Fruit fly (Drosophila melanogaster): ENCODE results near the gene PolG2.

PolG2 gene

DNA sequence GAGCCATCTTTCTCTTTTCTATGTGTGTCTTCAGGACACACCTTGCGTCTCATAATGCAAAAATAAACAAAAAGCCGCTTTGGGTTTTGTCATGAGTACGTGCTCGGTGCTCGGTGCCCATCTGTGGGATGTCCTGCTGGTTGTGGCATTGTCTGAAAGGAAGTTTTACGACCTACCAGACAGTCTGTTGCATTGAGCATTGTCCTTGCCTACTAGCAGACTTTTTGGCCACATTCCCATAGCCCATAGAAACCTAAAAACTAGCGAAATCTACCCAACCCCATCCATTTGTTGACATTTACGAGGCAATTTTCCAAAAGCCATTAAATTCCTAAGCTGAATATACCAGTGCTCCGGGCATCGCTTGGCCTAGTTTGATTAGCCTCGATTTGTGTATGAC is 18.2 kb upstream of the PolG2 start:
- TF ChIP-seq dmrt93B (GFP tag; optimal IDR thresholded peaks at IDR 0.05) (no peak), Mio (GFP tag; optimal IDR thresholded peaks at IDR 0.05) (no peak), Abd-B (GFP tag; optimal IDR thresholded peaks at IDR 0.05) (no peak), foxo (GFP tag; optimal IDR thresholded peaks at IDR 0.05) (no peak), brk (GFP tag; optimal IDR thresholded peaks at IDR 0.05) (no peak), usp (GFP tag; optimal IDR thresholded peaks at IDR 0.05) (no peak), Vsx2 (GFP tag; optimal IDR thresholded peaks at IDR 0.05; ENCODE audit: partially characterized antibody) (no peak), OdsH (GFP tag; optimal IDR thresholded peaks at IDR 0.05) (no peak), N (GFP tag; optimal IDR thresholded peaks at IDR 0.05) (no peak), GATAd (GFP tag; optimal IDR thresholded peaks at IDR 0.05) (no peak), Hr78 (GFP tag; optimal IDR thresholded peaks at IDR 0.05) (no peak), Dif (GFP tag; optimal IDR thresholded peaks at IDR 0.05; ENCODE audit: partially characterized antibody) (no peak), dsf (GFP tag; optimal IDR thresholded peaks at IDR 0.05; ENCODE audit: borderline replicate concordance) (no peak), Hnf4 (GFP tag; optimal IDR thresholded peaks at IDR 0.05) (no peak), h (GFP tag; optimal IDR thresholded peaks at IDR 0.05) (no peak), Myc (optimal IDR thresholded peaks at IDR 0.05) (no peak), Hr83 (GFP tag; optimal IDR thresholded peaks at IDR 0.05; ENCODE audit: poor library complexity, severe bottlenecking) (no peak)

DNA sequence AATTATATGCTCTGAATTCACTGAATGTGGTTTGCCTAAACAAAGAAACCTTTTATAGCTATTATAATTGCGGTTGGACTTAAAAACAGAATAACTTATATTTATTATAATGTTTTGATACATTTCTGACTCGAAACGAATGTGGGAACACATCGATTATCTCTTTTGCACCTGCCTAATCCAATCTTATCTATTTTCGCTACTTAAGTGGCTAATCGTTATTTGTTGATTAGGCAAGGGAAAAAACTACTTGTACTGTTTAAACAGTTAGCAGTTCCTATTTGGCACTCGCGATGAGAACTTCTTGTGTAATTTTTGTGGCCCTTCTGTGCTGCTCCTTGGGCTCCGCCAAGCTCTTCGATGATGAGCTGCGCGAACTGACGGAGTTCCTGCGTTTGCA is 16.2 kb upstream of the PolG2 start, which contains the start of gene CG7968:
Gene CG7968, plus strand, starts transcription at position 276 of the 400 bp plus-strand sequence.
- no peak for TF ChIP-seq foxo (GFP tag; optimal IDR thresholded peaks at IDR 0.05)
- TF ChIP-seq dl (GFP tag; optimal IDR thresholded peaks at IDR 0.05; ENCODE audit: insufficient read depth in 1 of 2, partially characterized antibody in 2 of 2) = no peak
- TF ChIP-seq HLH106 (tag; optimal IDR thresholded peaks at IDR 0.05) = no peak
- no peak for TF ChIP-seq Jra (GFP tag; optimal IDR thresholded peaks at IDR 0.05)
- TF ChIP-seq CG32264 (GFP tag; optimal IDR thresholded peaks at IDR 0.05) = no peak
- TF ChIP-seq CG9705 (GFP tag; optimal IDR thresholded peaks at IDR 0.05) = no peak
- no peak for TF ChIP-seq sv (GFP tag; optimal IDR thresholded peaks at IDR 0.05)
- TF ChIP-seq jim (GFP tag; optimal IDR thresholded peaks at IDR 0.05) = no peak
- TF ChIP-seq Hr78 (GFP tag; optimal IDR thresholded peaks at IDR 0.05) = no peak
- TF ChIP-seq usp (GFP tag; optimal IDR thresholded peaks at IDR 0.05) = no peak
- no peak for TF ChIP-seq woc (GFP tag; optimal IDR thresholded peaks at IDR 0.05)
- TF ChIP-seq Dif (GFP tag; optimal IDR thresholded peaks at IDR 0.05; ENCODE audit: partially characterized antibody) = no peak
- no peak for TF ChIP-seq Myc (optimal IDR thresholded peaks at IDR 0.05)
- no peak for TF ChIP-seq tai (GFP tag; optimal IDR thresholded peaks at IDR 0.05)
- no peak for TF ChIP-seq br (GFP tag; optimal IDR thresholded peaks at IDR 0.05)
- TF ChIP-seq Rel (GFP tag; optimal IDR thresholded peaks at IDR 0.05) = no peak
- TF ChIP-seq Rel (tag; optimal IDR thresholded peaks at IDR 0.05) = no peak
- TF ChIP-seq Dfd (GFP tag; optimal IDR thresholded peaks at IDR 0.05) = no peak
- TF ChIP-seq psq (GFP tag; optimal IDR thresholded peaks at IDR 0.05) = no peak

DNA sequence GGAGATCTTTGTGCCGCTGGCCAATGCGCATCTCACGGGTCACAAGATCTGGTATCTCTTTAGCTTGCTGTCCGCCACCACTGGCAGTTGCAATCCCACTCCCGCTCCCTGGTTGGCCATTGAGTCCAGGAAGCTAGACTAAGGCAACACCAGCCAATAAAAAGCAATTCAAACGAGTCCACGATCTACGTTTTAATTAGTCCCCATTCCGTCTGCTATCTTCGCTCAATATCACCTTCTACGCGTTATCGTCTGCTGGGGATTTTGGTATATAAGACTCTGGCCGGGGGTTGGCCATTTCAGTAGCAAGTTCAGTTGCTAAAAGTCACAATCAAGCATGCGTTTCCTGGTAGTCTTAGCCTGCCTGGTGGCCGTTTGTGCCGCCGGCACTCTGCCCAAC is 14.7 kb upstream of the PolG2 start, which contains the start of gene CG7953:
Gene CG7953, plus strand, starts transcription at position 301 of the 400 bp plus-strand sequence.
- no peak for TF ChIP-seq Rel (GFP tag; optimal IDR thresholded peaks at IDR 0.05)
- peak; percentile 70 for TF ChIP-seq Rel (tag; optimal IDR thresholded peaks at IDR 0.05)
- TF ChIP-seq CrebA (GFP tag; optimal IDR thresholded peaks at IDR 0.05; ENCODE audit: borderline replicate concordance) = no peak
- peak; percentile 3 for TF ChIP-seq Vsx2 (GFP tag; optimal IDR thresholded peaks at IDR 0.05; ENCODE audit: partially characterized antibody)

DNA sequence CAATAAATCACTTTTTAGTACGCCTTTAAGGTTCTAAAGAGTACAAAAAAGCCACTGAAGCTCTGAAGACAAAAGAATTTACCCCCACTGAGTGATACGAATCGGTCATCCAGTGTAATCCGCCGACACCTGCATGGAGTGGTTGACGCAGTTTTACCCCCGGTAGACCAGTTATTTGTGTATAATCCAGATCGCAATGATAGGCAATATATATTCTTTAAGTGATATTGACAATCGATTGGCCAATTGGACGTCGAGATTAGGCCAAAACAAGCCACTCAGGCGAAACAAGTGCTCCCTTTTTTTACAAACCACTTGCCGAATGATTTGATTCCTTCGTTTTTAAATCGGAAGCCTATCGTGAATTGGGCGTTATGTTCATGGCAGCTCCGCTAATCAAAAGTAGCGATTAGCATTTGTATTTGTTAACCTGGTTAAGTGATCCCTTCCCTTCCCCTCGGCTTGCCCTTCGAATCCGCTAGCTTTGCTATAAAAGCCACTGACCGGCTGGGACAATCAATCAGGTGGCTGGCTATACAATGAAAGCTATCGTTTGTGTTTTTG is 13.4 kb upstream of the PolG2 start, which contains the start of gene CG7916:
Gene CG7916, plus strand, starts transcription at position 514 of the 564 bp plus-strand sequence.
- TF ChIP-seq dl (GFP tag; optimal IDR thresholded peaks at IDR 0.05; ENCODE audit: insufficient read depth in 1 of 2, partially characterized antibody in 2 of 2) (no peak), h (GFP tag; optimal IDR thresholded peaks at IDR 0.05) (peak; percentile 27)

DNA sequence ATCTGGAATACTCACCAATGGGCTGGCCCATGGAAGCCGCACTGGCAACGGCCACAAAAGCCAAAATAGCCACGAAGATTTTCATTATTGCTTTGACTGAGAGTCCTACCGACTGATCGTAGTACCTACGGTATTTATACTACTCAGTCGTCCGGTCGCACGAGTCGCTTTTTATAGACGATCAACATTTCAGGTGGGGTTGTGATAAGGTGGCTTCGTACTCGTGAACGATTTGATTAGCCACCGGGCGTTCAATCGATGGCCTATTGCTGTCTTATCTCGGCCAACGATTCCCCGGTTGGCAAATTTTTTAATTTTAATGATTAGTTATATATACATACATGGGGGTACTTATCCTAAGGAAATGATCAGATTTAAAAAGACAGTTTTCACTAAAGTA is 12.3 kb upstream of the PolG2 start, which contains the start of gene CG8997:
Gene CG8997, minus strand, starts transcription at position 148 of the 400 bp plus-strand sequence.
- TF ChIP-seq sage (GFP tag; optimal IDR thresholded peaks at IDR 0.05) (no peak), brk (GFP tag; optimal IDR thresholded peaks at IDR 0.05) (no peak), Hr78 (GFP tag; optimal IDR thresholded peaks at IDR 0.05) (no peak), woc (GFP tag; optimal IDR thresholded peaks at IDR 0.05) (no peak), h (GFP tag; optimal IDR thresholded peaks at IDR 0.05) (peak; percentile 67), Sp1 (GFP tag; optimal IDR thresholded peaks at IDR 0.05) (no peak), Rel (GFP tag; optimal IDR thresholded peaks at IDR 0.05) (no peak), Rel (tag; optimal IDR thresholded peaks at IDR 0.05) (peak; percentile 23), Vsx2 (GFP tag; optimal IDR thresholded peaks at IDR 0.05; ENCODE audit: partially characterized antibody) (peak; percentile 42), foxo (GFP tag; optimal IDR thresholded peaks at IDR 0.05) (peak in 1 of 2 experiments; percentile 5), OdsH (GFP tag; optimal IDR thresholded peaks at IDR 0.05) (peak; percentile 15), br (GFP tag; optimal IDR thresholded peaks at IDR 0.05) (peak; percentile 51), rgr (GFP tag; optimal IDR thresholded peaks at IDR 0.05) (peak; percentile 7), N (GFP tag; optimal IDR thresholded peaks at IDR 0.05) (no peak), Hnf4 (GFP tag; optimal IDR thresholded peaks at IDR 0.05) (peak; percentile 58), jim (GFP tag; optimal IDR thresholded peaks at IDR 0.05) (peak; percentile 36), Jra (GFP tag; optimal IDR thresholded peaks at IDR 0.05) (peak; percentile 61), dsf (GFP tag; optimal IDR thresholded peaks at IDR 0.05; ENCODE audit: borderline replicate concordance) (no peak), Mio (GFP tag; optimal IDR thresholded peaks at IDR 0.05) (no peak), CrebA (GFP tag; optimal IDR thresholded peaks at IDR 0.05; ENCODE audit: borderline replicate concordance) (peak; percentile 57), sv (GFP tag; optimal IDR thresholded peaks at IDR 0.05) (no peak), Abd-B (GFP tag; optimal IDR thresholded peaks at IDR 0.05) (no peak), Hr83 (GFP tag; optimal IDR thresholded peaks at IDR 0.05; ENCODE audit: poor library complexity, severe bottlenecking) (peak; percentile 71)

All from whole organism, wandering third instar larva.